Fruit fly (Drosophila melanogaster): Measurements from ENCODE around the gene CG7789.

CG7789 gene

dm6 chr3R:29786016-29786996, 16.7 kb upstream of the CG7789 start:
- no peak for TF ChIP-seq noc (tag; optimal IDR thresholded peaks at IDR 0.05)

- no peak for TF ChIP-seq noc (tag; optimal IDR thresholded peaks at IDR 0.05)
Measured at dm6 chr3R:29787891-29788549, 15.0 kb upstream of the CG7789 start.

dm6 chr3R:29790183-29790582, 12.8 kb upstream of the CG7789 start:
- no peak for TF ChIP-seq noc (tag; optimal IDR thresholded peaks at IDR 0.05)

dm6 chr3R:29794161-29794882, 8.7 kb upstream of the CG7789 start, which contains the start of gene sro:
Gene sro, plus strand, starts transcription at chr3R:29794597.
- TF ChIP-seq noc (tag; optimal IDR thresholded peaks at IDR 0.05) = no peak

dm6 chr3R:29797183-29797582, 5.8 kb upstream of the CG7789 start:
- no peak for TF ChIP-seq noc (tag; optimal IDR thresholded peaks at IDR 0.05)

dm6 chr3R:29798966-29799680, 3.9 kb upstream of the CG7789 start, which contains the start of the genes Rnb and Drice:
Gene Rnb, minus strand, starts transcription at chr3R:29799354.
Gene Drice, plus strand, starts transcription at chr3R:29799658.
- TF ChIP-seq noc (tag; optimal IDR thresholded peaks at IDR 0.05) = peak; percentile 45

dm6 chr3R:29799681-29800028, 3.3 kb upstream of the CG7789 start:
- TF ChIP-seq noc (tag; optimal IDR thresholded peaks at IDR 0.05) = no peak

- TF ChIP-seq noc (tag; optimal IDR thresholded peaks at IDR 0.05) = no peak
Measured at dm6 chr3R:29806682-29807393, 3.8 kb downstream of the CG7789 start, which contains the start of the genes ca and ncd. Gene ca, plus strand, starts transcription at chr3R:29806811. Gene ncd, minus strand, starts transcription at chr3R:29807127.

dm6 chr3R:29816266-29816665, 13.3 kb downstream of the CG7789 start, which contains the start of gene Vps16B:
Gene Vps16B, minus strand, starts transcription at chr3R:29816451.
- no peak for TF ChIP-seq noc (tag; optimal IDR thresholded peaks at IDR 0.05)

- no peak for TF ChIP-seq noc (tag; optimal IDR thresholded peaks at IDR 0.05)
Measured at dm6 chr3R:29817664-29818063, 14.7 kb downstream of the CG7789 start, which contains the start of gene CG7829. Gene CG7829, minus strand, starts transcription at chr3R:29817764.

- no peak for TF ChIP-seq noc (tag; optimal IDR thresholded peaks at IDR 0.05)
Measured at dm6 chr3R:29818434-29819268, 15.7 kb downstream of the CG7789 start, which contains the start of gene neo. Gene neo, plus strand, starts transcription at chr3R:29819131.

- no peak for TF ChIP-seq noc (tag; optimal IDR thresholded peaks at IDR 0.05)
Measured at dm6 chr3R:29829228-29829786, 26.3 kb downstream of the CG7789 start.

- TF ChIP-seq noc (tag; optimal IDR thresholded peaks at IDR 0.05) = peak; percentile 61
Measured at dm6 chr3R:29830925-29831324, 27.9 kb downstream of the CG7789 start.
